Fruit fly (Drosophila melanogaster) whole organism, embryonic: ENCODE measurements around the gene stet.
A peak's percentile ranks its signal among the peaks of the same experiment; 100 is the strongest.

Source experiments
- Aef1 ChIP-seq: fragments of 200-800 bp; sonication (Bioruptor generic); IDR thresholded peaks from 3 replicates; pipeline ENCODE4 v1.3.6; 2022; ENCODE audit warnings: missing biosample characterization, missing genetic modification characterization
- Antp ChIP-seq: fragments of 200-800 bp; sonication (Bioruptor generic); optimal IDR thresholded peaks from 3 replicates; lab custom pipeline; 2016; ENCODE audit warnings: missing biosample characterization, missing genetic modification characterization
- Awh ChIP-seq: fragments of 200-800 bp; sonication (Bioruptor generic); IDR thresholded peaks from 2 replicates; pipeline ENCODE4, ENCODE4 v1.3.6; 2022; ENCODE audit warnings: missing biosample characterization, missing genetic modification characterization
- CG10267 ChIP-seq: fragments of 200-800 bp; sonication (Bioruptor generic); optimal IDR thresholded peaks from 2 replicates; lab custom pipeline; 2018; ENCODE audit warnings: missing biosample characterization, mild to moderate bottlenecking, missing genetic modification characterization, moderate library complexity
- CG10274 ChIP-seq: fragments of 200-800 bp; sonication (Bioruptor generic); optimal IDR thresholded peaks from 3 replicates; lab custom pipeline; 2017; ENCODE audit warnings: missing biosample characterization, mild to moderate bottlenecking, missing genetic modification characterization
- CG10462 ChIP-seq: fragments of 200-800 bp; sonication (Bioruptor generic); optimal IDR thresholded peaks from 2 replicates; lab custom pipeline; 2016; ENCODE audit warnings: missing biosample characterization, missing genetic modification characterization
- CG11560 ChIP-seq: fragments of 200-800 bp; sonication (Bioruptor generic); IDR thresholded peaks from 3 replicates; pipeline ENCODE4 v1.3.6; 2022; ENCODE audit warnings: missing biosample characterization, missing genetic modification characterization
- CG12744 ChIP-seq: fragments of 200-800 bp; sonication (Bioruptor generic); optimal IDR thresholded peaks from 2 replicates; lab custom pipeline; 2016; ENCODE audit warnings: missing biosample characterization, missing genetic modification characterization
- CG12769 ChIP-seq: fragments of 200-800 bp; sonication (Bioruptor generic); optimal IDR thresholded peaks from 2 replicates; lab custom pipeline; 2019; ENCODE audit warnings: missing biosample characterization, mild to moderate bottlenecking, missing genetic modification characterization, moderate library complexity
- CG16815 ChIP-seq: fragments of 200-800 bp; sonication (Bioruptor generic); optimal IDR thresholded peaks from 3 replicates; lab custom pipeline; 2017; ENCODE audit warnings: missing biosample characterization, mild to moderate bottlenecking, missing genetic modification characterization
- CG17829 ChIP-seq: fragments of 200-800 bp; optimal IDR thresholded peaks from 2 replicates; lab custom pipeline; 2019; ENCODE audit warnings: missing biosample characterization, mild to moderate bottlenecking, missing genetic modification characterization, moderate library complexity
- CG18476 ChIP-seq: fragments of 200-800 bp; sonication (Bioruptor generic); optimal IDR thresholded peaks from 2 replicates; lab custom pipeline; 2016; ENCODE audit warnings: missing biosample characterization, mild to moderate bottlenecking, missing genetic modification characterization
- CG18599 ChIP-seq: fragments of 200-800 bp; sonication (Bioruptor generic); optimal IDR thresholded peaks from 3 replicates; lab custom pipeline; 2017; ENCODE audit warnings: missing biosample characterization, missing genetic modification characterization, mild to moderate bottlenecking, moderate library complexity, missing genetic modification reagents
- CG2678 ChIP-seq: fragments of 200-800 bp; sonication (Bioruptor generic); optimal IDR thresholded peaks from 3 replicates; lab custom pipeline; 2019; ENCODE audit warnings: missing biosample characterization, mild to moderate bottlenecking, missing genetic modification characterization, moderate library complexity
- CG2875 ChIP-seq: fragments of 200-800 bp; sonication (Bioruptor generic); optimal IDR thresholded peaks from 2 replicates; lab custom pipeline; 2017; ENCODE audit warnings: missing biosample characterization, mild to moderate bottlenecking, missing genetic modification characterization, missing genetic modification reagents
- CG30020 ChIP-seq: fragments of 200-800 bp; optimal IDR thresholded peaks from 2 replicates; lab custom pipeline; 2019; ENCODE audit warnings: missing biosample characterization, mild to moderate bottlenecking, missing genetic modification characterization, moderate library complexity
- CG3163 ChIP-seq: fragments of 200-800 bp; sonication (Bioruptor generic); optimal IDR thresholded peaks from 3 replicates; lab custom pipeline; 2016; ENCODE audit warnings: missing biosample characterization, missing genetic modification characterization
- CG43689 ChIP-seq: fragments of 200-800 bp; sonication (Bioruptor generic); IDR thresholded peaks from 2 replicates; pipeline ENCODE4 v1.3.6; 2022; ENCODE audit warnings: missing biosample characterization, missing genetic modification characterization
- CG4424 ChIP-seq: fragments of 200-800 bp; sonication (Bioruptor generic); optimal IDR thresholded peaks from 3 replicates; lab custom pipeline; 2016; ENCODE audit warnings: missing biosample characterization, missing genetic modification characterization
- CG6689 ChIP-seq: fragments of 200-800 bp; sonication (Bioruptor generic); IDR thresholded peaks from 2 replicates; pipeline ENCODE4 v1.3.6; 2022; ENCODE audit warnings: missing biosample characterization, missing genetic modification characterization
- CG7372 ChIP-seq: fragments of 200-800 bp; sonication (Bioruptor generic); IDR thresholded peaks from 2 replicates; pipeline ENCODE4 v1.3.6; 2022; ENCODE audit warnings: missing biosample characterization, missing genetic modification characterization
- CG9797 ChIP-seq: fragments of 200-800 bp; sonication (Bioruptor generic); optimal IDR thresholded peaks from 3 replicates; lab custom pipeline; 2018; ENCODE audit warnings: missing biosample characterization, mild to moderate bottlenecking, missing genetic modification characterization
- CG9876 ChIP-seq: fragments of 200-800 bp; sonication (Bioruptor generic); optimal IDR thresholded peaks from 2 replicates; lab custom pipeline; 2016; ENCODE audit warnings: missing biosample characterization, missing genetic modification characterization
- Camta ChIP-seq: fragments of 200-800 bp; sonication (Bioruptor generic); optimal IDR thresholded peaks from 2 replicates; lab custom pipeline; 2016; ENCODE audit warnings: missing biosample characterization, missing genetic modification characterization
- Drgx ChIP-seq: fragments of 200-800 bp; sonication (Bioruptor generic); IDR thresholded peaks from 2 replicates; pipeline ENCODE4 v1.3.6; 2022; ENCODE audit warnings: missing biosample characterization, missing genetic modification characterization
- Ets97D ChIP-seq: fragments of 200-800 bp; sonication (Bioruptor generic); optimal IDR thresholded peaks from 3 replicates; lab custom pipeline; 2016; ENCODE audit warnings: missing biosample characterization, missing genetic modification characterization
- Gsc ChIP-seq: fragments of 200-800 bp; sonication (Bioruptor generic); IDR thresholded peaks from 2 replicates; pipeline ENCODE4 v1.3.6; 2022; ENCODE audit warnings: missing biosample characterization, missing genetic modification characterization
- HLH3B ChIP-seq: fragments of 200-800 bp; sonication (Bioruptor generic); IDR thresholded peaks from 2 replicates; pipeline ENCODE4 v1.3.6; 2022; ENCODE audit warnings: missing biosample characterization, missing genetic modification characterization
- HLH54F ChIP-seq: fragments of 200-800 bp; sonication (Bioruptor generic); optimal IDR thresholded peaks from 3 replicates; lab custom pipeline; 2016; ENCODE audit warnings: missing biosample characterization, missing genetic modification characterization
- HmgZ ChIP-seq: fragments of 200-800 bp; sonication (Bioruptor generic); optimal IDR thresholded peaks from 2 replicates; lab custom pipeline; 2018; ENCODE audit warnings: missing biosample characterization, mild to moderate bottlenecking, missing genetic modification characterization
- Mad ChIP-seq: fragments of 200-800 bp; sonication (Bioruptor generic); optimal IDR thresholded peaks from 2 replicates; lab custom pipeline; 2016; ENCODE audit warnings: missing biosample characterization, missing genetic modification characterization
- NC2α ChIP-seq: fragments of 200-800 bp; sonication (Bioruptor generic); optimal IDR thresholded peaks from 2 replicates; lab custom pipeline; 2016; ENCODE audit warnings: missing biosample characterization, missing genetic modification characterization
- Neu2 ChIP-seq: fragments of 200-800 bp; sonication (Bioruptor generic); optimal IDR thresholded peaks from 3 replicates; lab custom pipeline; 2016; ENCODE audit warnings: missing biosample characterization, missing genetic modification characterization, borderline replicate concordance
- Sry-δ ChIP-seq: fragments of 200-800 bp; sonication (Bioruptor generic); optimal IDR thresholded peaks from 2 replicates; lab custom pipeline; 2016; ENCODE audit warnings: missing biosample characterization, missing genetic modification characterization
- bbx ChIP-seq: fragments of 200-800 bp; sonication (Bioruptor generic); IDR thresholded peaks from 2 replicates; pipeline ENCODE4 v1.3.6; 2022; ENCODE audit warnings: missing biosample characterization, missing genetic modification characterization; ENCODE audit not compliant: partially characterized antibody
- chm ChIP-seq: fragments of 200-800 bp; sonication (Bioruptor generic); IDR thresholded peaks from 2 replicates; pipeline ENCODE4 v1.3.6; 2022; ENCODE audit warnings: missing biosample characterization, missing genetic modification characterization
- dimm ChIP-seq: fragments of 200-800 bp; sonication (Bioruptor generic); IDR thresholded peaks from 2 replicates; pipeline ENCODE4 v1.3.6; 2022; ENCODE audit warnings: missing biosample characterization, missing genetic modification characterization
- fd3F ChIP-seq: fragments of 200-800 bp; sonication (Bioruptor generic); optimal IDR thresholded peaks from 2 replicates; lab custom pipeline; 2018; ENCODE audit warnings: missing biosample characterization, mild to moderate bottlenecking, missing genetic modification characterization, moderate library complexity
- fru ChIP-seq: fragments of >200 bp; optimal IDR thresholded peaks from 2 replicates; lab custom pipeline; 2017
- hth ChIP-seq: fragments of >200 bp; optimal IDR thresholded peaks from 2 replicates; lab custom pipeline; 2017; ENCODE audit warnings: inconsistent platforms
- insv ChIP-seq, 2 experiments: fragments of 200-800 bp; sonication (Bioruptor generic); optimal IDR thresholded peaks; 3 replicates each; lab custom pipeline; 2016 to 2018; ENCODE audit warnings: missing biosample characterization in 2 of 2, missing genetic modification characterization in 2 of 2
- jing ChIP-seq: fragments of 200-800 bp; sonication (Bioruptor generic); optimal IDR thresholded peaks from 2 replicates; lab custom pipeline; 2018; ENCODE audit warnings: missing biosample characterization, mild to moderate bottlenecking, missing genetic modification characterization
- ken ChIP-seq: fragments of 200-800 bp; sonication (Bioruptor generic); IDR thresholded peaks from 3 replicates; pipeline ENCODE4 v1.3.6; 2022; ENCODE audit warnings: missing biosample characterization, missing genetic modification characterization
- lab ChIP-seq: fragments of 200-800 bp; sonication (Bioruptor generic); optimal IDR thresholded peaks from 3 replicates; lab custom pipeline; 2017; ENCODE audit warnings: missing biosample characterization, missing genetic modification characterization, mild to moderate bottlenecking, moderate library complexity, missing genetic modification reagents
- nerfin-1 ChIP-seq: fragments of 200-800 bp; sonication (Bioruptor generic); optimal IDR thresholded peaks from 3 replicates; lab custom pipeline; 2019; ENCODE audit warnings: missing biosample characterization, mild to moderate bottlenecking, missing genetic modification characterization, moderate library complexity
- peb ChIP-seq: fragments of 200-800 bp; sonication (Bioruptor generic); IDR thresholded peaks from 2 replicates; pipeline ENCODE4 v1.3.6; 2022; ENCODE audit warnings: missing biosample characterization, missing genetic modification characterization
- sens ChIP-seq: fragments of 200-800 bp; sonication (Bioruptor generic); peaks from one replicate; lab custom pipeline; 2016; ENCODE audit warnings: missing biosample characterization, missing genetic modification characterization
- slou ChIP-seq: fragments of 200-800 bp; sonication (Bioruptor generic); optimal IDR thresholded peaks from 3 replicates; lab custom pipeline; 2016; ENCODE audit warnings: missing biosample characterization, missing genetic modification characterization
- stc ChIP-seq: fragments of 200-800 bp; sonication (Bioruptor generic); IDR thresholded peaks from 2 replicates; pipeline ENCODE4 v1.3.6; 2022; ENCODE audit warnings: missing biosample characterization, missing genetic modification characterization
- twi ChIP-seq: fragments of 200-800 bp; optimal IDR thresholded peaks from 2 replicates; lab custom pipeline; 2019; ENCODE audit warnings: missing biosample characterization, mild to moderate bottlenecking, missing genetic modification characterization, moderate library complexity

Gene stet

dm6 chr3L:1515820-1516540, 26.6 kb upstream of the stet start (continued):
- TF ChIP-seq Antp (GFP tag; lab: Kevin White, UChicago) (peak; percentile 68), CG16815 (GFP tag; lab: Kevin White, UChicago) (peak; percentile 70), CG10274 (peak; percentile 49), CG12744 (GFP tag; lab: Kevin White, UChicago) (peak; percentile 16), CG4424 (GFP tag; lab: Kevin White, UChicago) (peak; percentile 74), Aef1 (GFP tag; lab: Robert Waterston, UW) (peak; percentile 37; the same call in 1 of the 3 replicates), CG18599 (peak; percentile 70), CG6689 (GFP tag; lab: Robert Waterston, UW) (peak; percentile 59), HmgZ (tag; lab: Kevin White, UChicago) (peak; percentile 62), CG18476 (GFP tag; lab: Kevin White, UChicago) (peak; percentile 68), CG11560 (tag; lab: Robert Waterston, UW) (no peak), CG43689 (GFP tag; lab: Robert Waterston, UW) (0 out of 2 replicates have a peak, but pooled peaks have one; percentile 19), CG7372 (GFP tag; lab: Robert Waterston, UW) (0 out of 2 replicates have a peak, but pooled peaks have one; percentile 16), Drgx (peak; percentile 79), ken (peak; percentile 56; the same call in 1 of the 3 replicates), jing (peak; percentile 51), fd3F (GFP tag; lab: Kevin White, UChicago) (peak; percentile 17), Sry-δ (peak; percentile 7), CG9797 (peak; percentile 8), Awh (GFP tag; lab: Robert Waterston, UW) (peak; percentile 40; the same call in 1 of the 2 replicates), CG10267 (tag; lab: Kevin White, UChicago) (peak; percentile 56), CG12769 (peak; percentile 39), dimm (GFP tag; lab: Robert Waterston, UW) (no peak), hth (lab: Kevin White, UChicago) (no peak), HLH54F (GFP tag; lab: Kevin White, UChicago) (peak; percentile 47), fru (lab: Kevin White, UChicago) (no peak), CG10462 (GFP tag; lab: Kevin White, UChicago) (peak; percentile 63), nerfin-1 (tag; lab: Kevin White, UChicago) (peak; percentile 70), CG17829 (tag; lab: Kevin White, UChicago) (peak; percentile 84), CG9876 (peak; percentile 55), Neu2 (no peak), CG2678 (tag; lab: Kevin White, UChicago) (peak; percentile 83), sens (peak; percentile 97), CG3163 (GFP tag; lab: Kevin White, UChicago) (peak; percentile 25), stc (GFP tag; lab: Robert Waterston, UW) (peak; percentile 68; the same call in 1 of the 2 replicates), peb (GFP tag; lab: Robert Waterston, UW) (peak; percentile 47; the same call in 1 of the 2 replicates), bbx (GFP tag; lab: Robert Waterston, UW) (no peak), CG2875 (peak; percentile 68), insv (GFP tag; optimal IDR thresholded peaks at IDR 0.05; lab: Kevin White, UChicago) (peak in 1 of 2 experiments; percentile 24), chm (GFP tag; lab: Robert Waterston, UW) (peak; percentile 61; the same call in 1 of the 2 replicates), Ets97D (GFP tag; lab: Kevin White, UChicago) (peak; percentile 5), slou (GFP tag; lab: Kevin White, UChicago) (no peak), HLH3B (GFP tag; lab: Robert Waterston, UW) (peak; percentile 53; the same call in 1 of the 2 replicates), CG30020 (peak; percentile 57), NC2α (GFP tag; lab: Kevin White, UChicago) (peak; percentile 10), lab (GFP tag; lab: Kevin White, UChicago) (peak; percentile 61), twi (tag; lab: Kevin White, UChicago) (peak; percentile 76), Mad (peak; percentile 43), Gsc (GFP tag; lab: Robert Waterston, UW) (peak; percentile 34; the same call in 1 of the 2 replicates), Camta (GFP tag; lab: Kevin White, UChicago) (peak; percentile 60)
